Worm (Caenorhabditis elegans) whole organism, late embryonic: ENCODE measurements around the gene F20D6.1.

Experiments
- C08G9.2 ChIP-seq: sonication (generic microtip); optimal IDR thresholded peaks from 2 replicates; lab custom pipeline; 2016; ENCODE audit warnings: mild to moderate bottlenecking, missing genetic modification characterization, moderate library complexity, missing compliant biosample characterization
- K02D7.2 ChIP-seq: sonication (generic microtip); optimal IDR thresholded peaks from 2 replicates; lab custom pipeline; 2017; ENCODE audit warnings: mild to moderate bottlenecking, missing genetic modification characterization, missing compliant biosample characterization
- K09A11.1 ChIP-seq: sonication (generic microtip); optimal IDR thresholded peaks from 2 replicates; lab custom pipeline; 2017; ENCODE audit warnings: antibody characterized with exemption, mild to moderate bottlenecking, missing genetic modification characterization, missing compliant biosample characterization; ENCODE audit not compliant: insufficient read depth
- ahr-1 ChIP-seq: sonication (generic microtip); optimal IDR thresholded peaks from 2 replicates; lab custom pipeline; 2016; ENCODE audit warnings: missing genetic modification characterization, missing compliant biosample characterization
- ama-1 ChIP-seq: fragments of 150-350 bp; optimal IDR thresholded peaks from 2 replicates; lab custom pipeline; 2014
- ceh-18 ChIP-seq: sonication (generic microtip); optimal IDR thresholded peaks from 2 replicates; lab custom pipeline; 2016; ENCODE audit warnings: missing genetic modification characterization, missing compliant biosample characterization
- ceh-2 ChIP-seq: sonication (generic microtip); optimal IDR thresholded peaks from 2 replicates; lab custom pipeline; 2016; ENCODE audit warnings: missing genotype, missing genetic modification characterization, missing compliant biosample characterization
- ceh-30 ChIP-seq: fragments of 150-350 bp; optimal IDR thresholded peaks from 2 replicates; lab custom pipeline; 2014; ENCODE audit warnings: missing biosample characterization, missing genetic modification characterization
- ceh-31 ChIP-seq: sonication (generic microtip); optimal IDR thresholded peaks from 2 replicates; lab custom pipeline; 2016; ENCODE audit warnings: missing genetic modification characterization, missing compliant biosample characterization
- ceh-45 ChIP-seq: fragments of 200-800 bp; sonication (Bioruptor generic); IDR thresholded peaks from 2 replicates; pipeline ENCODE4 v1.3.6; 2022; ENCODE audit warnings: missing genetic modification reagents, missing genetic modification characterization, missing compliant biosample characterization
- ceh-6 ChIP-seq: fragments of 200-800 bp; sonication (Bioruptor generic); optimal IDR thresholded peaks from 2 replicates; lab custom pipeline; 2018; ENCODE audit warnings: mild to moderate bottlenecking, missing genetic modification characterization, missing compliant biosample characterization
- che-1 ChIP-seq: sonication (generic microtip); optimal IDR thresholded peaks from 2 replicates; lab custom pipeline; 2016; ENCODE audit warnings: mild to moderate bottlenecking, missing genetic modification characterization, missing compliant biosample characterization
- fax-1 ChIP-seq: sonication (generic microtip); optimal IDR thresholded peaks from 2 replicates; lab custom pipeline; 2016; ENCODE audit warnings: missing genotype, missing genetic modification characterization, missing compliant biosample characterization
- hlh-30 ChIP-seq: sonication (generic microtip); optimal IDR thresholded peaks from 2 replicates; lab custom pipeline; 2017; ENCODE audit warnings: antibody characterized with exemption, missing genetic modification characterization, missing compliant biosample characterization; ENCODE audit not compliant: insufficient read depth
- hlh-6 ChIP-seq: sonication (generic microtip); optimal IDR thresholded peaks from 2 replicates; lab custom pipeline; 2016; ENCODE audit warnings: missing genotype, missing genetic modification characterization, missing compliant biosample characterization
- mec-3 ChIP-seq: sonication (generic microtip); optimal IDR thresholded peaks from 2 replicates; lab custom pipeline; 2016; ENCODE audit warnings: borderline replicate concordance, missing genetic modification characterization, missing compliant biosample characterization
- nfya-1 ChIP-seq: sonication (generic microtip); optimal IDR thresholded peaks from 2 replicates; lab custom pipeline; 2017; ENCODE audit warnings: missing genetic modification characterization, mild to moderate bottlenecking, missing compliant biosample characterization, antibody characterized with exemption, moderate library complexity
- nhr-232 ChIP-seq: sonication (generic microtip); optimal IDR thresholded peaks from 2 replicates; lab custom pipeline; 2016; ENCODE audit warnings: missing genetic modification characterization, missing compliant biosample characterization
- pax-1 ChIP-seq: fragments of 150-350 bp; optimal IDR thresholded peaks from 2 replicates; lab custom pipeline; 2014; ENCODE audit warnings: missing biosample characterization, missing genetic modification characterization
- pqm-1 ChIP-seq: sonication (generic microtip); optimal IDR thresholded peaks from 2 replicates; lab custom pipeline; 2016; ENCODE audit warnings: missing genetic modification characterization, missing compliant biosample characterization
- ref-2 ChIP-seq: sonication (generic microtip); optimal IDR thresholded peaks from 2 replicates; lab custom pipeline; 2016; ENCODE audit warnings: missing genetic modification characterization, missing compliant biosample characterization
- rnt-1 ChIP-seq: sonication (generic microtip); optimal IDR thresholded peaks from 2 replicates; lab custom pipeline; 2016; ENCODE audit warnings: missing genetic modification characterization, missing compliant biosample characterization
- sdc-2 ChIP-seq: sonication (generic microtip); optimal IDR thresholded peaks from 2 replicates; lab custom pipeline; 2016; ENCODE audit warnings: missing genotype, missing genetic modification characterization, missing compliant biosample characterization
- sox-2 ChIP-seq: fragments of 200-800 bp; sonication (Bioruptor generic); IDR thresholded peaks from 2 replicates; pipeline ENCODE4 v1.3.6; 2022; ENCODE audit warnings: missing genetic modification reagents, missing genetic modification characterization, missing compliant biosample characterization
- sox-4 ChIP-seq: sonication (generic microtip); optimal IDR thresholded peaks from 2 replicates; lab custom pipeline; 2017; ENCODE audit warnings: mild to moderate bottlenecking, missing genetic modification characterization, inconsistent platforms, missing compliant biosample characterization
- syd-9 ChIP-seq: sonication (generic microtip); optimal IDR thresholded peaks from 2 replicates; lab custom pipeline; 2016; ENCODE audit warnings: mild to moderate bottlenecking, missing genetic modification characterization, moderate library complexity, missing compliant biosample characterization
- tbx-2 ChIP-seq: sonication (generic microtip); optimal IDR thresholded peaks from 2 replicates; lab custom pipeline; 2016; ENCODE audit warnings: missing genetic modification characterization, missing compliant biosample characterization
- unc-3 ChIP-seq, 2 experiments: fragments of 200-800 bp in 1 of 2; sonication (Bioruptor generic) in 1 of 2; sonication (generic microtip) in 1 of 2; conservative IDR thresholded peaks in 1 of 2; optimal IDR thresholded peaks in 1 of 2; 2 replicates each; pipeline versions ENCODE4 v1.3.6 to Lab custom; 2016 to 2022; ENCODE audit warnings: missing compliant biosample characterization in 2 of 2, missing genetic modification characterization in 2 of 2, missing genetic modification reagents in 1 of 2
- unc-86 ChIP-seq: sonication (generic microtip); optimal IDR thresholded peaks from 2 replicates; lab custom pipeline; 2016; ENCODE audit warnings: missing genetic modification characterization, missing compliant biosample characterization
- zip-5 ChIP-seq: sonication (generic microtip); optimal IDR thresholded peaks from 2 replicates; lab custom pipeline; 2016; ENCODE audit warnings: missing genetic modification characterization, missing compliant biosample characterization

F20D6.1 gene

ce11 chrV:8223417-8223816 is 32.9 kb downstream of the F20D6.1 start:
- TF ChIP-seq K02D7.2 (tag; lab: Kevin White, UChicago), result no peak

- TF ChIP-seq unc-3 (GFP tag; conservative IDR thresholded peaks at IDR 0.05; lab: Robert Waterston, UW) (no peak), unc-3 (tag; optimal IDR thresholded peaks at IDR 0.05; lab: Kevin White, UChicago) (no peak), mec-3 (tag; lab: Kevin White, UChicago) (no peak), ahr-1 (tag; lab: Kevin White, UChicago) (no peak)
Observed at ce11 chrV:8224634-8225033, 34.1 kb downstream of the F20D6.1 start, which contains the start of gene pax-1. Gene pax-1, plus strand, starts transcription at chrV:8224934.

ce11 chrV:8226812-8227211 is 36.3 kb downstream of the F20D6.1 start, which contains the start of gene K07C11.10:
Gene K07C11.10, minus strand, starts transcription at chrV:8226912.
- TF ChIP-seq fax-1 (tag; lab: Kevin White, UChicago) (no peak), sdc-2 (no peak), pqm-1 (tag; lab: Kevin White, UChicago) (no peak), mec-3 (tag; lab: Kevin White, UChicago) (no peak), K02D7.2 (tag; lab: Kevin White, UChicago) (no peak), unc-86 (tag; lab: Kevin White, UChicago) (no peak)

ce11 chrV:8228712-8229119 is 38.2 kb downstream of the F20D6.1 start:
- TF ChIP-seq ceh-31, result peak; percentile 27
- no peak for TF ChIP-seq ceh-6 (GFP tag; lab: Kevin White, UChicago)
- TF ChIP-seq zip-5, result no peak
- TF ChIP-seq pqm-1 (tag; lab: Kevin White, UChicago), result no peak
- TF ChIP-seq tbx-2 (tag; lab: Kevin White, UChicago), result peak; percentile 17
- peak; percentile 26 for TF ChIP-seq C08G9.2 (tag; lab: Kevin White, UChicago)
- peak; percentile 7 for TF ChIP-seq ceh-2 (tag; lab: Kevin White, UChicago)
- no peak for TF ChIP-seq sox-4
- TF ChIP-seq ceh-30 (tag; lab: Kevin White, UChicago), result peak; percentile 12
- peak; percentile 82 for TF ChIP-seq ama-1 (lab: Kevin White, UChicago)
- peak; percentile 15 for TF ChIP-seq syd-9 (tag; lab: Kevin White, UChicago)
- TF ChIP-seq rnt-1, result peak; percentile 33
- TF ChIP-seq ref-2 (tag; lab: Kevin White, UChicago), result peak; percentile 17
- TF ChIP-seq nfya-1 (tag; lab: Kevin White, UChicago), result peak; percentile 49
- peak; percentile 10 for TF ChIP-seq ceh-18
- no peak for TF ChIP-seq ahr-1 (tag; lab: Kevin White, UChicago)

- TF ChIP-seq syd-9 (tag; lab: Kevin White, UChicago) (no peak), hlh-30 (tag; lab: Kevin White, UChicago) (no peak), C08G9.2 (tag; lab: Kevin White, UChicago) (peak; percentile 23), pqm-1 (tag; lab: Kevin White, UChicago) (no peak), ceh-45 (GFP tag; lab: Robert Waterston, UW) (no peak), ceh-31 (no peak), hlh-6 (peak; percentile 20), sox-2 (GFP tag; lab: Robert Waterston, UW) (no peak), rnt-1 (no peak), che-1 (tag; lab: Kevin White, UChicago) (peak; percentile 23)
- TF ChIP-seq, all 69 proteins: peak for 3
Observed at ce11 chrV:8230056-8230455, 39.5 kb downstream of the F20D6.1 start.

ce11 chrV:8235331-8235730 is 44.8 kb downstream of the F20D6.1 start:
- peak; percentile 3 for TF ChIP-seq sdc-2
- peak; percentile 52 for TF ChIP-seq ref-2 (tag; lab: Kevin White, UChicago)
- TF ChIP-seq ceh-6 (GFP tag; lab: Kevin White, UChicago), result peak; percentile 16
- peak; percentile 1 for TF ChIP-seq hlh-30 (tag; lab: Kevin White, UChicago)
- no peak for TF ChIP-seq pax-1 (tag; lab: Kevin White, UChicago)
- TF ChIP-seq K09A11.1, result no peak
- TF ChIP-seq nhr-232 (tag; lab: Kevin White, UChicago), result peak; percentile 46
- no peak for TF ChIP-seq ceh-18
